Worm (Caenorhabditis elegans) whole organism, mixed stage, embryonic: ENCODE results near the gene Y54G2A.10.
"Not testable (repeated sequence)": the region's sequence is repeated elsewhere in the genome, so short reads cannot be mapped to it uniquely, and the experiment has no call there.

ENCODE experiments used
- blmp-1 ChIP-seq: fragments of 150-350 bp; optimal IDR thresholded peaks from 2 replicates; lab custom pipeline; 2014; ENCODE audit warnings: missing biosample characterization, missing genetic modification characterization
- ceh-39 ChIP-seq: fragments of 150-350 bp; optimal IDR thresholded peaks from 2 replicates; lab custom pipeline; 2014; ENCODE audit warnings: missing biosample characterization, missing genetic modification characterization
- ces-1 ChIP-seq: fragments of 150-350 bp; optimal IDR thresholded peaks from 2 replicates; lab custom pipeline; 2014; ENCODE audit warnings: missing biosample characterization, missing genetic modification reagents, missing genetic modification characterization
- cnd-1 ChIP-seq: fragments of 200-800 bp; sonication (Bioruptor generic); optimal IDR thresholded peaks from 2 replicates; lab custom pipeline; 2018; ENCODE audit warnings: mild to moderate bottlenecking, missing genetic modification characterization, missing compliant biosample characterization
- elt-3 ChIP-seq: fragments of 150-350 bp; optimal IDR thresholded peaks from 2 replicates; lab custom pipeline; 2014; ENCODE audit warnings: missing biosample characterization, missing genetic modification characterization
- lsy-2 ChIP-seq: fragments of 150-350 bp; optimal IDR thresholded peaks from 2 replicates; lab custom pipeline; 2014; ENCODE audit warnings: missing biosample characterization, missing genetic modification characterization
- mep-1 ChIP-seq: fragments of 150-350 bp; optimal IDR thresholded peaks from 2 replicates; lab custom pipeline; 2017; ENCODE audit warnings: missing biosample characterization, missing genetic modification reagents, missing genetic modification characterization, inconsistent platforms
- nhr-237 ChIP-seq: fragments of 150-350 bp; optimal IDR thresholded peaks from 2 replicates; lab custom pipeline; 2014; ENCODE audit warnings: missing biosample characterization, missing genetic modification characterization
- nhr-76 ChIP-seq: sonication (generic microtip); optimal IDR thresholded peaks from 2 replicates; lab custom pipeline; 2017; ENCODE audit warnings: missing biosample characterization, missing genetic modification characterization
- unc-62 ChIP-seq: fragments of 150-350 bp; optimal IDR thresholded peaks from 2 replicates; lab custom pipeline; 2014; ENCODE audit warnings: missing biosample characterization, missing genetic modification reagents, missing genetic modification characterization
- zip-8 ChIP-seq: fragments of 150-350 bp; optimal IDR thresholded peaks from 2 replicates; lab custom pipeline; 2014; ENCODE audit warnings: missing biosample characterization, missing genetic modification characterization
- ztf-11 ChIP-seq: fragments of 150-350 bp; optimal IDR thresholded peaks from 2 replicates; lab custom pipeline; 2014; ENCODE audit warnings: missing biosample characterization, missing genetic modification characterization

DNA sequence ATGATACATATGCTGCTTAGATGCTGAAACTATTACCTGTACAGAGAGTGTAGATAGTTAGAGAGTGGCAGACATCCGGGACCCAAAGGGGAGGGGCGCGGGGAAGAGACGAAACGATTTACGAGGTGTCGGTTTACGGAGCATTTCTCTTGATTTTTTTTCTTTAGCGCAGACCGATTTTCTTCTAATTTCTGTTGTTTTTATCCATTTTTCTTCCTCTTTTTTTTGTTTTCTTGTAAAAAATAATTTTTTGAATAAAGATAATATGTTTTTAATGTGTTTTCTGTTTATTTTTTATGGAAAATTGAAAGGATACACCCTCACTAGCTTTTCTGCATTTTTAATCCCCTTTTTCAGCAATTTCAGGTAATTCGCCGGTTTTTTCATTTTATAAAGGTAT lies 21.6 kb upstream of the Y54G2A.10 start, which contains the start of gene Y54G2A.72:
- not testable (repeated sequence) for TF ChIP-seq nhr-237 (tag; lab: Kevin White, UChicago); cnd-1 (tag; lab: Kevin White, UChicago); unc-62; zip-8 (tag; lab: Kevin White, UChicago); ces-1 (GFP tag; lab: Kevin White, UChicago); blmp-1 (tag; lab: Kevin White, UChicago); lsy-2; mep-1 (tag; lab: Kevin White, UChicago); ztf-11 (tag; lab: Kevin White, UChicago); ceh-39 (tag; lab: Kevin White, UChicago); nhr-76 (tag; lab: Kevin White, UChicago); elt-3 (tag; lab: Kevin White, UChicago)
